Worm (Caenorhabditis elegans) whole organism, young adult: ENCODE measurements around the gene F54F7.10.

Experiments
- C17E4.6 ChIP-seq: fragments of 200-800 bp; sonication (Bioruptor generic); IDR thresholded peaks from 2 replicates; pipeline ENCODE4 v1.3.6; 2022; ENCODE audit warnings: missing genetic modification reagents, missing genetic modification characterization, missing compliant biosample characterization
- D2030.7 ChIP-seq: fragments of 200-800 bp; sonication (Bioruptor generic); IDR thresholded peaks from 2 replicates; pipeline ENCODE4 v1.3.6; 2022; ENCODE audit warnings: missing genetic modification reagents, missing genetic modification characterization, missing compliant biosample characterization
- T07F8.4 ChIP-seq: sonication (generic microtip); optimal IDR thresholded peaks from 2 replicates; lab custom pipeline; 2016; ENCODE audit warnings: mild to moderate bottlenecking, missing genetic modification characterization, moderate library complexity, missing compliant biosample characterization
- Y53F4B.3 ChIP-seq: fragments of 200-800 bp; sonication (Bioruptor generic); IDR thresholded peaks from 2 replicates; pipeline ENCODE4 v1.3.6; 2022; ENCODE audit warnings: missing genetic modification reagents, missing genetic modification characterization, missing compliant biosample characterization
- Y53G8AR.9 ChIP-seq: fragments of 200-800 bp; sonication (Bioruptor generic); conservative IDR thresholded peaks from 2 replicates; pipeline ENCODE4 v1.3.6; 2022; ENCODE audit warnings: missing genetic modification reagents, missing genetic modification characterization, missing compliant biosample characterization
- Y56A3A.18 ChIP-seq: fragments of 200-800 bp; sonication (Bioruptor generic); IDR thresholded peaks from 2 replicates; pipeline ENCODE4 v1.3.6; 2022; ENCODE audit warnings: missing genetic modification reagents, missing genetic modification characterization, missing compliant biosample characterization
- aptf-2 ChIP-seq: fragments of 200-800 bp; sonication (Bioruptor generic); conservative IDR thresholded peaks from 2 replicates; pipeline ENCODE4 v1.3.6; 2022; ENCODE audit warnings: missing genetic modification reagents, missing genetic modification characterization, missing compliant biosample characterization
- attf-5 ChIP-seq: fragments of 200-800 bp; sonication (Bioruptor generic); optimal IDR thresholded peaks from 2 replicates; lab custom pipeline; 2018; ENCODE audit warnings: mild to moderate bottlenecking, missing genetic modification characterization, missing compliant biosample characterization
- bed-2 ChIP-seq: fragments of 200-800 bp; sonication (Bioruptor generic); IDR thresholded peaks from 2 replicates; pipeline ENCODE4 v1.3.6; 2022; ENCODE audit warnings: missing genetic modification reagents, missing genetic modification characterization, missing compliant biosample characterization
- cebp-2 ChIP-seq: fragments of 200-800 bp; sonication (Bioruptor generic); IDR thresholded peaks from 2 replicates; pipeline ENCODE4 v1.3.6; 2022; ENCODE audit warnings: missing genetic modification characterization, missing compliant biosample characterization
- ceh-100 ChIP-seq: fragments of 200-800 bp; sonication (Bioruptor generic); IDR thresholded peaks from 2 replicates; pipeline ENCODE4 v1.3.6; 2022; ENCODE audit warnings: missing genetic modification reagents, missing genetic modification characterization, missing compliant biosample characterization
- ceh-27 ChIP-seq: fragments of 200-800 bp; sonication (Bioruptor generic); optimal IDR thresholded peaks from 2 replicates; lab custom pipeline; 2018; ENCODE audit warnings: mild to moderate bottlenecking, missing genetic modification characterization, moderate library complexity, missing compliant biosample characterization
- ceh-40 ChIP-seq: fragments of 200-800 bp; sonication (Bioruptor generic); IDR thresholded peaks from 2 replicates; pipeline ENCODE4 v1.3.6; 2022; ENCODE audit warnings: missing genetic modification characterization, missing compliant biosample characterization
- ceh-91 ChIP-seq: fragments of 200-800 bp; sonication (Bioruptor generic); IDR thresholded peaks from 2 replicates; pipeline ENCODE4 v1.3.6; 2022; ENCODE audit warnings: missing genetic modification reagents, missing genetic modification characterization, missing compliant biosample characterization
- chd-7 ChIP-seq: sonication (generic microtip); optimal IDR thresholded peaks from 2 replicates; lab custom pipeline; 2016; ENCODE audit warnings: mild to moderate bottlenecking, missing genetic modification characterization, moderate library complexity, missing compliant biosample characterization
- dpff-1 ChIP-seq: sonication (generic microtip); optimal IDR thresholded peaks from 2 replicates; lab custom pipeline; 2017; ENCODE audit warnings: mild to moderate bottlenecking, missing genetic modification characterization, missing compliant biosample characterization
- dpl-1 ChIP-seq: fragments of 150-350 bp; optimal IDR thresholded peaks from 2 replicates; lab custom pipeline; 2014; ENCODE audit warnings: missing biosample characterization, missing genetic modification reagents, missing genetic modification characterization
- egl-44 ChIP-seq: fragments of 200-800 bp; sonication (Bioruptor generic); IDR thresholded peaks from 2 replicates; pipeline ENCODE4 v1.3.6; 2022; ENCODE audit warnings: missing genetic modification reagents, missing genetic modification characterization, missing compliant biosample characterization
- egrh-3 ChIP-seq: fragments of 200-800 bp; sonication (Bioruptor generic); IDR thresholded peaks from 2 replicates; pipeline ENCODE4 v1.3.6; 2022; ENCODE audit warnings: missing genetic modification reagents, missing genetic modification characterization, missing compliant biosample characterization
- ekl-4 ChIP-seq: fragments of 200-800 bp; sonication (Bioruptor generic); IDR thresholded peaks from 2 replicates; pipeline ENCODE4 v1.3.6; 2022; ENCODE audit warnings: missing genetic modification reagents, missing genetic modification characterization, missing compliant biosample characterization
- fkh-3 ChIP-seq: sonication (generic microtip); optimal IDR thresholded peaks from 2 replicates; lab custom pipeline; 2016; ENCODE audit warnings: mild to moderate bottlenecking, missing genetic modification characterization, missing compliant biosample characterization
- hlh-26 ChIP-seq: fragments of 200-800 bp; sonication (Bioruptor generic); conservative IDR thresholded peaks from 2 replicates; pipeline ENCODE4 v1.3.6; 2022; ENCODE audit warnings: missing genetic modification reagents, missing genetic modification characterization, missing compliant biosample characterization
- hrde-1 ChIP-seq: sonication (generic microtip); optimal IDR thresholded peaks from 2 replicates; lab custom pipeline; 2016; ENCODE audit warnings: missing genetic modification characterization, mild to moderate bottlenecking, missing compliant biosample characterization, moderate library complexity, missing genotype, missing genetic modification reagents, borderline replicate concordance
- hsf-1 ChIP-seq: fragments of 200-800 bp; sonication (Bioruptor generic); IDR thresholded peaks from 2 replicates; pipeline ENCODE4 v1.3.6; 2022; ENCODE audit warnings: missing genetic modification reagents, missing genetic modification characterization, missing compliant biosample characterization
- lag-1 ChIP-seq: fragments of 200-800 bp; sonication (Bioruptor generic); IDR thresholded peaks from 2 replicates; pipeline ENCODE4 v1.3.6; 2022; ENCODE audit warnings: missing genetic modification reagents, missing genetic modification characterization, missing compliant biosample characterization
- let-607 ChIP-seq, 2 experiments: fragments of 200-800 bp in 1 of 2; sonication (Bioruptor generic) in 1 of 2; sonication (generic microtip) in 1 of 2; optimal IDR thresholded peaks; 2 replicates each; lab custom pipeline; 2016 to 2018; ENCODE audit warnings: mild to moderate bottlenecking in 2 of 2, missing compliant biosample characterization in 2 of 2, missing genetic modification characterization in 2 of 2, moderate library complexity in 2 of 2, missing genotype in 1 of 2
- lin-26 ChIP-seq: fragments of 200-800 bp; sonication (Bioruptor generic); IDR thresholded peaks from 2 replicates; pipeline ENCODE4 v1.3.6; 2022; ENCODE audit warnings: missing genetic modification reagents, missing genetic modification characterization, missing compliant biosample characterization
- lir-1 ChIP-seq: fragments of 200-800 bp; sonication (Bioruptor generic); conservative IDR thresholded peaks from 2 replicates; pipeline ENCODE4 v1.3.6; 2022; ENCODE audit warnings: missing genetic modification reagents, missing genetic modification characterization, missing compliant biosample characterization
- lsl-1 ChIP-seq: fragments of 200-800 bp; sonication (Bioruptor generic); optimal IDR thresholded peaks from 2 replicates; lab custom pipeline; 2018; ENCODE audit warnings: mild to moderate bottlenecking, missing genetic modification characterization, moderate library complexity, missing compliant biosample characterization
- madf-10 ChIP-seq: sonication (generic microtip); optimal IDR thresholded peaks from 2 replicates; lab custom pipeline; 2016; ENCODE audit warnings: mild to moderate bottlenecking, missing genetic modification characterization, missing compliant biosample characterization
- madf-3 ChIP-seq: fragments of 200-800 bp; sonication (Bioruptor generic); IDR thresholded peaks from 2 replicates; pipeline ENCODE4 v1.3.6; 2022; ENCODE audit warnings: missing genetic modification reagents, missing genetic modification characterization, missing compliant biosample characterization
- mel-28 ChIP-seq: sonication (generic microtip); optimal IDR thresholded peaks from 2 replicates; lab custom pipeline; 2016; ENCODE audit warnings: borderline replicate concordance, mild to moderate bottlenecking, missing genetic modification characterization, missing compliant biosample characterization
- nfya-1 ChIP-seq: sonication (generic microtip); optimal IDR thresholded peaks from 2 replicates; lab custom pipeline; 2017; ENCODE audit warnings: antibody characterized with exemption, missing compliant biosample characterization, missing genetic modification characterization, borderline replicate concordance; ENCODE audit not compliant: insufficient read depth
- nfyb-1 ChIP-seq: fragments of 200-800 bp; sonication (Bioruptor generic); IDR thresholded peaks from 2 replicates; pipeline ENCODE4 v1.3.6; 2022; ENCODE audit warnings: missing genetic modification reagents, missing genetic modification characterization, missing compliant biosample characterization
- nhr-179 ChIP-seq: sonication (generic microtip); optimal IDR thresholded peaks from 2 replicates; lab custom pipeline; 2016; ENCODE audit warnings: mild to moderate bottlenecking, missing genetic modification characterization, missing compliant biosample characterization
- pbrm-1 ChIP-seq: fragments of 200-800 bp; sonication (Bioruptor generic); IDR thresholded peaks from 2 replicates; pipeline ENCODE4 v1.3.6; 2022; ENCODE audit warnings: missing genetic modification reagents, missing genetic modification characterization, missing compliant biosample characterization
- rec-8 ChIP-seq, 2 experiments: sonication (generic microtip); optimal IDR thresholded peaks; 2 replicates each; lab custom pipeline; 2016; ENCODE audit warnings: mild to moderate bottlenecking in 2 of 2, missing genetic modification characterization in 2 of 2, missing genetic modification reagents in 2 of 2, missing genotype in 2 of 2, missing biosample characterization in 1 of 2, missing compliant biosample characterization in 1 of 2, moderate library complexity in 1 of 2
- sdz-38 ChIP-seq: sonication (generic microtip); optimal IDR thresholded peaks from 2 replicates; lab custom pipeline; 2016; ENCODE audit warnings: missing genotype, missing genetic modification characterization, missing compliant biosample characterization
- snpc-3.4 ChIP-seq: sonication (generic microtip); optimal IDR thresholded peaks from 2 replicates; lab custom pipeline; 2017; ENCODE audit warnings: missing genetic modification characterization, mild to moderate bottlenecking, missing compliant biosample characterization, antibody characterized with exemption, moderate library complexity, missing genotype, missing genetic modification reagents
- tbp1 ChIP-seq: fragments of 200-800 bp; sonication (Bioruptor generic); optimal IDR thresholded peaks from 2 replicates; lab custom pipeline; 2018; ENCODE audit warnings: mild to moderate bottlenecking, missing genetic modification characterization, missing compliant biosample characterization
- tbx-9 ChIP-seq: sonication (generic microtip); optimal IDR thresholded peaks from 2 replicates; lab custom pipeline; 2016; ENCODE audit warnings: borderline replicate concordance, missing genetic modification characterization, inconsistent platforms, missing compliant biosample characterization
- tlf-1 ChIP-seq: fragments of 200-800 bp; sonication (Bioruptor generic); optimal IDR thresholded peaks from 2 replicates; lab custom pipeline; 2018; ENCODE audit warnings: mild to moderate bottlenecking, missing genetic modification characterization, missing compliant biosample characterization
- unc-130 ChIP-seq: sonication (generic microtip); optimal IDR thresholded peaks from 2 replicates; lab custom pipeline; 2016; ENCODE audit warnings: missing genetic modification reagents, missing genetic modification characterization, missing compliant biosample characterization
- unc-62 ChIP-seq: fragments of 150-350 bp; optimal IDR thresholded peaks from 2 replicates; lab custom pipeline; 2014; ENCODE audit warnings: missing biosample characterization, missing genetic modification reagents, missing genetic modification characterization
- zfh-2 ChIP-seq: fragments of 200-800 bp; sonication (Bioruptor generic); conservative IDR thresholded peaks from 2 replicates; pipeline ENCODE4 v1.3.6; 2022; ENCODE audit warnings: missing genetic modification reagents, missing genetic modification characterization, missing compliant biosample characterization
- ztf-18 ChIP-seq: sonication (generic microtip); optimal IDR thresholded peaks from 2 replicates; lab custom pipeline; 2016; ENCODE audit warnings: missing genotype, mild to moderate bottlenecking, missing genetic modification characterization, missing compliant biosample characterization
- ztf-3 ChIP-seq: fragments of 200-800 bp; sonication (Bioruptor generic); optimal IDR thresholded peaks from 2 replicates; lab custom pipeline; 2018; ENCODE audit warnings: mild to moderate bottlenecking, missing genetic modification characterization, missing compliant biosample characterization
- ztf-6 ChIP-seq: fragments of 200-800 bp; sonication (Bioruptor generic); IDR thresholded peaks from 2 replicates; pipeline ENCODE4 v1.3.6; 2022; ENCODE audit warnings: missing genetic modification reagents, missing genetic modification characterization, missing compliant biosample characterization

The F54F7.10 gene

DNA sequence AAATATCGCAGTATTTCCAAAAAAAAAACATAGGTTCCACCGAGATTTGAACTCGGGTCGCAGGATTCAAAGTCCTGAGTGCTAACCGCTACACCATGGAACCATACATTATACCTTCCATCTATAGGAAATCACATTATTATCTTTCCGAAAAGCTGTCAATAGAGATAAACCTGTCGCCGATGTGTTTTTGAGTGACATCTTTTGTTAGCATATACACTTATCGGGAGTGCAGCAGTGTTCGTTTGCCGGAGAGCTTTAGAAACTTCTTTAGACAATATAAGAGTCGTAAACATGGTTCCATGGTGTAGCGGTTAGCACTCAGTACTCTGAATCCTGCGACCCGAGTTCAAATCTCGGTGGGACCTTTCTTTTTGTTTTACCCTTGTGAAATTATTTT is 8.8 kb downstream of the F54F7.10 start (continued):
- TF ChIP-seq ztf-3 (GFP tag; lab: Kevin White, UChicago), result no peak
- TF ChIP-seq lsl-1 (GFP tag; lab: Kevin White, UChicago), result no peak
- TF ChIP-seq hsf-1, result no peak
- peak; percentile 83; the same call in 1 of the 2 replicates for TF ChIP-seq egl-44 (GFP tag; lab: Robert Waterston, UW)
- TF ChIP-seq fkh-3, result no peak
- no peak for TF ChIP-seq chd-7 (tag; lab: Kevin White, UChicago)
- TF ChIP-seq cebp-2 (GFP tag; lab: Robert Waterston, UW), result no peak
- TF ChIP-seq D2030.7 (GFP tag; lab: Robert Waterston, UW), result peak; percentile 57
- no peak for TF ChIP-seq unc-62 (GFP tag; lab: Kevin White, UChicago)
- peak; percentile 17 for TF ChIP-seq attf-5 (GFP tag; lab: Kevin White, UChicago)
- TF ChIP-seq ceh-40 (GFP tag; lab: Robert Waterston, UW), result no peak
- no peak for TF ChIP-seq tbx-9 (tag; lab: Kevin White, UChicago)
- TF ChIP-seq bed-2, result no peak
- no peak for TF ChIP-seq zfh-2 (GFP tag; lab: Robert Waterston, UW)
- no peak for TF ChIP-seq madf-3 (GFP tag; lab: Robert Waterston, UW)
- peak in 1 of 2 experiments; percentile 5 for TF ChIP-seq rec-8 (tag; optimal IDR thresholded peaks at IDR 0.05; lab: Kevin White, UChicago)
- TF ChIP-seq pbrm-1, result no peak
- TF ChIP-seq sdz-38 (tag; lab: Kevin White, UChicago), result no peak
- TF ChIP-seq dpff-1 (tag; lab: Kevin White, UChicago), result no peak
- no peak for TF ChIP-seq unc-130 (GFP tag; lab: Kevin White, UChicago)
- no peak for TF ChIP-seq ceh-27 (GFP tag; lab: Kevin White, UChicago)
- 0 out of 2 replicates have a peak, but pooled peaks have one; percentile 23 for TF ChIP-seq ceh-100 (GFP tag; lab: Robert Waterston, UW)
- no peak for TF ChIP-seq ztf-6 (GFP tag; lab: Robert Waterston, UW)
- TF ChIP-seq lir-1 (GFP tag; lab: Robert Waterston, UW), result 0 out of 2 replicates have a peak, but pooled peaks have one; percentile 29
- TF ChIP-seq hrde-1 (tag; lab: Kevin White, UChicago), result no peak
- TF ChIP-seq nfyb-1 (GFP tag; lab: Robert Waterston, UW), result peak; percentile 78
- TF ChIP-seq lag-1 (GFP tag; lab: Robert Waterston, UW), result no peak
- TF ChIP-seq ekl-4 (GFP tag; lab: Robert Waterston, UW), result peak; percentile 36
- no peak for TF ChIP-seq dpl-1 (GFP tag; lab: Kevin White, UChicago)
- TF ChIP-seq snpc-3.4 (tag; lab: Kevin White, UChicago), result no peak
- TF ChIP-seq madf-10, result peak; percentile 52
- TF ChIP-seq hlh-26, result no peak
- TF ChIP-seq tbp1 (GFP tag; lab: Kevin White, UChicago), result peak; percentile 88
- TF ChIP-seq mel-28 (tag; lab: Kevin White, UChicago), result no peak
- no peak for TF ChIP-seq T07F8.4 (tag; lab: Kevin White, UChicago)
- TF ChIP-seq Y53G8AR.9 (GFP tag; lab: Robert Waterston, UW), result peak; percentile 71; the same call in 1 of the 2 replicates

DNA sequence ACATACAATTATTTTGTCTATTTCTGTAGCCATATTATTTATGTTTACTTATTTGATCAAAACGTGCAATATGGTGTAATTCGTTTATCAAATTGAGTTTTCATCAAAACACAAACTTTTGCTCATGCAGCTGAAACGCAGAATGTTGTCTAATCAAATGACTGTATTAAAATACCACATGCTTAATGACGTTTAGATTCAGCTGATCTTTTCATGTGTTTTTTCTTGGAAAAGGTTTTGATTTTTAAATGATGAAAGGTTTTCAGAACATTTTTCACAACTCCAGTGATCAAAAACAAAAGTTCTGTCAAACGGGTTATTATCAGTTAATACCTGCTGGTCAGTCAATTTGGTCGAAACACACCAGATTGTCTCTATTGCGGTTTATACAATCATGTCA is 11.9 kb downstream of the F54F7.10 start, which contains the start of gene Y62H9A.1:
TSS of gene Y62H9A.1 (plus strand) at position 282 of the 400 bp plus-strand sequence.
- TF ChIP-seq Y53F4B.3 (GFP tag; lab: Robert Waterston, UW) (no peak), mel-28 (tag; lab: Kevin White, UChicago) (no peak), ceh-91 (GFP tag; lab: Robert Waterston, UW) (no peak), nhr-179 (tag; lab: Kevin White, UChicago) (no peak), egrh-3 (GFP tag; lab: Robert Waterston, UW) (no peak), C17E4.6 (no peak), pbrm-1 (no peak), ztf-18 (tag; lab: Kevin White, UChicago) (no peak), let-607 (tag; optimal IDR thresholded peaks at IDR 0.05; lab: Kevin White, UChicago) (no peak), ceh-40 (GFP tag; lab: Robert Waterston, UW) (no peak), egl-44 (GFP tag; lab: Robert Waterston, UW) (no peak), lin-26 (GFP tag; lab: Robert Waterston, UW) (no peak), nfya-1 (tag; lab: Kevin White, UChicago) (no peak), aptf-2 (GFP tag; lab: Robert Waterston, UW) (no peak), Y56A3A.18 (GFP tag; lab: Robert Waterston, UW) (no peak), cebp-2 (GFP tag; lab: Robert Waterston, UW) (no peak), madf-3 (GFP tag; lab: Robert Waterston, UW) (no peak), tlf-1 (GFP tag; lab: Kevin White, UChicago) (no peak)
